Fruit fly (Drosophila melanogaster) whole organism, embryonic: ENCODE data around the gene CG31861.
A peak's percentile ranks its signal among the peaks of the same experiment; 100 is the strongest.

Experiments used
- CG10274 ChIP-seq: fragments of 200-800 bp; sonication (Bioruptor generic); optimal IDR thresholded peaks from 3 replicates; lab custom pipeline; 2017; ENCODE audit warnings: missing biosample characterization, mild to moderate bottlenecking, missing genetic modification characterization
- CG11085 ChIP-seq: fragments of 200-800 bp; sonication (Bioruptor generic); IDR thresholded peaks from 2 replicates; pipeline ENCODE4 v1.3.6; 2022; ENCODE audit warnings: missing biosample characterization, missing genetic modification characterization
- CG12659 ChIP-seq: fragments of 200-800 bp; sonication (Bioruptor generic); optimal IDR thresholded peaks from 3 replicates; lab custom pipeline; 2017; ENCODE audit warnings: mild to moderate bottlenecking, missing biosample characterization, missing genetic modification reagents, missing genetic modification characterization
- CG1603 ChIP-seq: fragments of 200-800 bp; sonication (Bioruptor generic); optimal IDR thresholded peaks from 2 replicates; lab custom pipeline; 2019; ENCODE audit warnings: missing biosample characterization, mild to moderate bottlenecking, missing genetic modification characterization, moderate library complexity
- CG17186 ChIP-seq: fragments of 200-800 bp; sonication (Bioruptor generic); optimal IDR thresholded peaks from 3 replicates; lab custom pipeline; 2017; ENCODE audit warnings: missing biosample characterization, missing genetic modification reagents, missing genetic modification characterization
- CG17385 ChIP-seq: fragments of 200-800 bp; sonication (Bioruptor generic); optimal IDR thresholded peaks from 3 replicates; lab custom pipeline; 2018; ENCODE audit warnings: missing biosample characterization, mild to moderate bottlenecking, missing genetic modification characterization
- CG17829 ChIP-seq: fragments of 200-800 bp; optimal IDR thresholded peaks from 2 replicates; lab custom pipeline; 2019; ENCODE audit warnings: missing biosample characterization, mild to moderate bottlenecking, missing genetic modification characterization, moderate library complexity
- CG2116 ChIP-seq: fragments of 200-800 bp; sonication (Bioruptor generic); optimal IDR thresholded peaks from 3 replicates; lab custom pipeline; 2018; ENCODE audit warnings: missing biosample characterization, mild to moderate bottlenecking, missing genetic modification characterization
- CG2712 ChIP-seq: fragments of 200-800 bp; optimal IDR thresholded peaks from 3 replicates; lab custom pipeline; 2019; ENCODE audit warnings: missing biosample characterization, mild to moderate bottlenecking, missing genetic modification characterization, moderate library complexity
- CG30020 ChIP-seq: fragments of 200-800 bp; optimal IDR thresholded peaks from 2 replicates; lab custom pipeline; 2019; ENCODE audit warnings: missing biosample characterization, mild to moderate bottlenecking, missing genetic modification characterization, moderate library complexity
- CG33213 ChIP-seq: fragments of 200-800 bp; sonication (Bioruptor generic); optimal IDR thresholded peaks from 3 replicates; lab custom pipeline; 2016; ENCODE audit warnings: missing biosample characterization, missing genetic modification characterization
- CG4617 ChIP-seq: fragments of 200-800 bp; sonication (Bioruptor generic); optimal IDR thresholded peaks from 3 replicates; lab custom pipeline; 2016; ENCODE audit warnings: missing biosample characterization, missing genetic modification characterization, borderline replicate concordance
- CG5245 ChIP-seq: fragments of 200-800 bp; sonication (Bioruptor generic); optimal IDR thresholded peaks from 3 replicates; lab custom pipeline; 2016; ENCODE audit warnings: missing biosample characterization, missing genetic modification characterization
- CG6765 ChIP-seq: fragments of 200-800 bp; sonication (Bioruptor generic); optimal IDR thresholded peaks from 3 replicates; lab custom pipeline; 2017; ENCODE audit warnings: missing biosample characterization, mild to moderate bottlenecking, missing genetic modification characterization
- CTCF ChIP-seq: fragments of 200-800 bp; sonication (Bioruptor generic); optimal IDR thresholded peaks from 2 replicates; lab custom pipeline; 2017; ENCODE audit warnings: missing biosample characterization, mild to moderate bottlenecking, missing genetic modification characterization, moderate library complexity
- Dp ChIP-seq: fragments of 200-800 bp; sonication (Bioruptor generic); optimal IDR thresholded peaks from 2 replicates; lab custom pipeline; 2018; ENCODE audit warnings: missing biosample characterization, mild to moderate bottlenecking, missing genetic modification characterization, moderate library complexity
- E2f2 ChIP-seq: fragments of 200-800 bp; sonication (Bioruptor generic); IDR thresholded peaks from 2 replicates; pipeline ENCODE4 v1.3.6; 2022; ENCODE audit warnings: missing biosample characterization, missing genetic modification characterization
- Elba2 ChIP-seq: fragments of 200-800 bp; sonication (Bioruptor generic); optimal IDR thresholded peaks from 3 replicates; lab custom pipeline; 2016; ENCODE audit warnings: missing biosample characterization, missing genetic modification characterization
- Ets65A ChIP-seq: fragments of 200-800 bp; sonication (Bioruptor generic); peaks from one replicate; lab custom pipeline; 2016; ENCODE audit warnings: missing biosample characterization, missing genetic modification characterization
- Ets97D ChIP-seq: fragments of 200-800 bp; sonication (Bioruptor generic); optimal IDR thresholded peaks from 3 replicates; lab custom pipeline; 2016; ENCODE audit warnings: missing biosample characterization, missing genetic modification characterization
- Lhr ChIP-seq: fragments of 200-800 bp; sonication (Bioruptor generic); optimal IDR thresholded peaks from 3 replicates; lab custom pipeline; 2017; ENCODE audit warnings: mild to moderate bottlenecking, missing biosample characterization, missing genetic modification reagents, missing genetic modification characterization
- Myb ChIP-seq: fragments of 200-800 bp; sonication (Bioruptor generic); optimal IDR thresholded peaks from 2 replicates; lab custom pipeline; 2016; ENCODE audit warnings: missing biosample characterization, missing genetic modification characterization
- Optix ChIP-seq: fragments of 200-800 bp; sonication (Bioruptor generic); IDR thresholded peaks from 3 replicates; pipeline ENCODE4 v1.3.6; 2022; ENCODE audit warnings: missing biosample characterization, missing genetic modification characterization
- Sry-δ ChIP-seq: fragments of 200-800 bp; sonication (Bioruptor generic); optimal IDR thresholded peaks from 2 replicates; lab custom pipeline; 2016; ENCODE audit warnings: missing biosample characterization, missing genetic modification characterization
- Ssrp ChIP-seq: fragments of 200-800 bp; sonication (Bioruptor generic); optimal IDR thresholded peaks from 2 replicates; lab custom pipeline; 2018; ENCODE audit warnings: missing biosample characterization, mild to moderate bottlenecking, missing genetic modification characterization, moderate library complexity
- YL-1 ChIP-seq: fragments of 200-800 bp; sonication (Bioruptor generic); optimal IDR thresholded peaks from 3 replicates; lab custom pipeline; 2017; ENCODE audit warnings: missing biosample characterization, mild to moderate bottlenecking, missing genetic modification characterization
- ato ChIP-seq: fragments of 200-800 bp; sonication (Bioruptor generic); IDR thresholded peaks from 2 replicates; pipeline ENCODE4 v1.3.6; 2022; ENCODE audit warnings: missing biosample characterization, missing genetic modification characterization; ENCODE audit not compliant: partially characterized antibody
- exex ChIP-seq: fragments of 200-800 bp; sonication (Bioruptor generic); optimal IDR thresholded peaks from 4 replicates; lab custom pipeline; 2018; ENCODE audit warnings: missing biosample characterization, mild to moderate bottlenecking, missing genetic modification characterization, moderate library complexity
- insv ChIP-seq, 2 experiments: fragments of 200-800 bp; sonication (Bioruptor generic); optimal IDR thresholded peaks; 3 replicates each; lab custom pipeline; 2016 to 2018; ENCODE audit warnings: missing biosample characterization in 2 of 2, missing genetic modification characterization in 2 of 2
- knrl ChIP-seq: fragments of 200-800 bp; sonication (Bioruptor generic); IDR thresholded peaks from 3 replicates; pipeline ENCODE4 v1.3.6; 2022; ENCODE audit warnings: missing biosample characterization, missing genetic modification characterization; ENCODE audit not compliant: partially characterized antibody
- luna ChIP-seq: fragments of 200-800 bp; sonication (Bioruptor generic); optimal IDR thresholded peaks from 2 replicates; lab custom pipeline; 2016; ENCODE audit warnings: missing biosample characterization, missing genetic modification characterization
- nmo ChIP-seq: fragments of 200-800 bp; sonication (Bioruptor generic); optimal IDR thresholded peaks from 2 replicates; lab custom pipeline; 2018; ENCODE audit warnings: missing biosample characterization, mild to moderate bottlenecking, missing genetic modification characterization, moderate library complexity
- pfk ChIP-seq: fragments of 200-800 bp; sonication (Bioruptor generic); optimal IDR thresholded peaks from 2 replicates; lab custom pipeline; 2018; ENCODE audit warnings: missing biosample characterization, mild to moderate bottlenecking, missing genetic modification characterization, moderate library complexity
- phol ChIP-seq: fragments of 200-800 bp; sonication (Bioruptor generic); optimal IDR thresholded peaks from 3 replicates; lab custom pipeline; 2018; ENCODE audit warnings: missing biosample characterization, mild to moderate bottlenecking, missing genetic modification characterization, moderate library complexity
- pita ChIP-seq: fragments of 200-800 bp; sonication (Bioruptor generic); optimal IDR thresholded peaks from 2 replicates; lab custom pipeline; 2017; ENCODE audit warnings: missing biosample characterization, mild to moderate bottlenecking, missing genetic modification characterization
- pzg ChIP-seq: fragments of 200-800 bp; sonication (Bioruptor generic); optimal IDR thresholded peaks from 3 replicates; lab custom pipeline; 2018; ENCODE audit warnings: missing biosample characterization, mild to moderate bottlenecking, missing genetic modification characterization, moderate library complexity
- row ChIP-seq: fragments of 200-800 bp; sonication (Bioruptor generic); IDR thresholded peaks from 3 replicates; pipeline ENCODE4 v1.3.6; 2022; ENCODE audit warnings: missing biosample characterization, missing genetic modification characterization
- sens ChIP-seq: fragments of 200-800 bp; sonication (Bioruptor generic); peaks from one replicate; lab custom pipeline; 2016; ENCODE audit warnings: missing biosample characterization, missing genetic modification characterization
- sqz ChIP-seq: fragments of 200-800 bp; sonication (Bioruptor generic); optimal IDR thresholded peaks from 3 replicates; lab custom pipeline; 2018; ENCODE audit warnings: missing biosample characterization, mild to moderate bottlenecking, missing genetic modification characterization
- stwl ChIP-seq: fragments of 200-800 bp; sonication (Bioruptor generic); optimal IDR thresholded peaks from 3 replicates; lab custom pipeline; 2018; ENCODE audit warnings: missing biosample characterization, mild to moderate bottlenecking, missing genetic modification characterization, moderate library complexity
- wek ChIP-seq: fragments of 200-800 bp; sonication (Bioruptor generic); optimal IDR thresholded peaks from 3 replicates; lab custom pipeline; 2018; ENCODE audit warnings: missing biosample characterization, mild to moderate bottlenecking, missing genetic modification characterization, moderate library complexity
- wor ChIP-seq: fragments of 200-800 bp; sonication (Bioruptor generic); IDR thresholded peaks from 2 replicates; pipeline ENCODE4 v1.3.6; 2022; ENCODE audit warnings: missing biosample characterization, missing genetic modification characterization
- zen ChIP-seq: fragments of 200-800 bp; sonication (Bioruptor generic); optimal IDR thresholded peaks from 3 replicates; lab custom pipeline; 2018; ENCODE audit warnings: missing biosample characterization, mild to moderate bottlenecking, missing genetic modification characterization, moderate library complexity

Gene CG31861

DNA sequence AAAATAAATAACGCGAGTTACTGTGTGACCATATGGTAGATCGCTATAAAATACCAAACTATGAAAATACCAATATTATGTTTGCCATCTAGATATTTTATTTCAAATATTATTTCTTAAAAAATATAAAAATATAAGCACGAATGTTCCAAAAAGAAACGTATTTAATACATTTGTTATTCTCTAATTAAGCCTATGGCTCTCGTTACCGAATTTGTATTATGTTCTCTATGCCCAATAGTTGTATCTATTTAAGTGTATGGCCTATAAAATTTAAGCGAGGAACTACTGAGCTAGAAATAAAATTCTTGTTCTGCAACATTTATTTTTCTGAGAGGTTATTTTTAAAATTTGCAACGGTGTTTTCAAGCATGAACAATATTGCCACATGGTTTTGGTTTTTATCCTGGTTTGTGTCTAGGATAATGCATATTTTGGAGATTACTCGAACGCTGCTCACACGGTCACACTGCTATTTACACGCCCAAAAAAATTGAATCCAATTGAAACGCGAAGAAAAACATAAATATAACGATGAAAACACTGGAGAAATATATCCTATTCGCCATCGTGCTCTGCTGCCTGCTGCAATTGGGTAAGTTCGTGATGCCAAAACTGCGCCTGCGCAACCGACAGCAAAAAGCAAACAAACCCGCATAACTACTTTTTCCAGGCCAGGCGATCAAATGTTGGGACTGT, 11.1 kb downstream of the CG31861 start, which contains the start of the genes CG6583 and crok (continued):
- TF ChIP-seq wor (GFP tag; lab: Robert Waterston, UW): no peak
- peak; percentile 52 for TF ChIP-seq E2f2
- TF ChIP-seq CG11085 (GFP tag; lab: Robert Waterston, UW): no peak
- peak; percentile 49 for TF ChIP-seq phol (tag; lab: Kevin White, UChicago)
- peak; percentile 61 for TF ChIP-seq nmo (GFP tag; lab: Kevin White, UChicago)
- peak; percentile 44 for TF ChIP-seq Dp (GFP tag; lab: Kevin White, UChicago)
- TF ChIP-seq CG17385 (GFP tag; lab: Kevin White, UChicago): no peak
- no peak for TF ChIP-seq exex (tag; lab: Kevin White, UChicago)
- TF ChIP-seq CG33213 (GFP tag; lab: Kevin White, UChicago): peak; percentile 36
- TF ChIP-seq Optix (GFP tag; lab: Robert Waterston, UW): no peak
- peak; percentile 36 for TF ChIP-seq sqz (GFP tag; lab: Kevin White, UChicago)
- TF ChIP-seq CG12659 (GFP tag; lab: Kevin White, UChicago): peak; percentile 34
- peak; percentile 21 for TF ChIP-seq CG17829 (tag; lab: Kevin White, UChicago)
- TF ChIP-seq Ets65A: peak; percentile 57
- peak; percentile 36 for TF ChIP-seq CG4617
- TF ChIP-seq Myb (GFP tag; lab: Kevin White, UChicago): peak; percentile 95
- peak; percentile 50 for TF ChIP-seq sens (GFP tag; lab: Kevin White, UChicago)
- peak; percentile 56 for TF ChIP-seq YL-1 (GFP tag; lab: Kevin White, UChicago)
- no peak for TF ChIP-seq row (GFP tag; lab: Robert Waterston, UW)
- no peak for TF ChIP-seq knrl (GFP tag; lab: Robert Waterston, UW)
- TF ChIP-seq CG1603 (tag; lab: Kevin White, UChicago): peak; percentile 67
- peak in 1 of 2 experiments; percentile 5 for TF ChIP-seq insv (GFP tag; optimal IDR thresholded peaks at IDR 0.05; lab: Kevin White, UChicago)
- peak; percentile 33 for TF ChIP-seq Sry-δ
- TF ChIP-seq luna (GFP tag; lab: Kevin White, UChicago): no peak
- TF ChIP-seq Lhr (GFP tag; lab: Kevin White, UChicago): peak; percentile 62
- peak; percentile 95 for TF ChIP-seq Elba2 (GFP tag; lab: Kevin White, UChicago)
- TF ChIP-seq ato (GFP tag; lab: Robert Waterston, UW): no peak
- TF ChIP-seq Ets97D (GFP tag; lab: Kevin White, UChicago): peak; percentile 24
- peak; percentile 55 for TF ChIP-seq CG17186 (GFP tag; lab: Kevin White, UChicago)
- TF ChIP-seq pzg (GFP tag; lab: Kevin White, UChicago): peak; percentile 86
- TF ChIP-seq Ssrp (tag; lab: Kevin White, UChicago): no peak
- TF ChIP-seq pita (GFP tag; lab: Kevin White, UChicago): peak; percentile 52
- TF ChIP-seq stwl (tag; lab: Kevin White, UChicago): peak; percentile 54

- TF ChIP-seq CG6765 (GFP tag; lab: Kevin White, UChicago) (no peak), CG2116 (GFP tag; lab: Kevin White, UChicago) (peak; percentile 63), pfk (peak; percentile 71), stwl (tag; lab: Kevin White, UChicago) (peak; percentile 90), CG1603 (tag; lab: Kevin White, UChicago) (peak; percentile 63), CG10274 (GFP tag; lab: Kevin White, UChicago) (no peak), Sry-δ (peak; percentile 13), CG30020 (tag; lab: Kevin White, UChicago) (peak; percentile 72), zen (tag; lab: Kevin White, UChicago) (peak; percentile 64), wek (no peak), CTCF (GFP tag; lab: Kevin White, UChicago) (no peak), CG2712 (tag; lab: Kevin White, UChicago) (no peak), CG5245 (no peak)
Observed at dm6 chr2L:12174493-12175129, 13.0 kb downstream of the CG31861 start, which contains the start of gene bru1. Gene bru1, plus strand, starts transcription at chr2L:12175004.
